Worm (Caenorhabditis elegans): ENCODE results near the gene srg-58.

The srg-58 gene

ce11 chrV:2730784-2731480 lies 28.4 kb downstream of the srg-58 start, which contains the start of gene dod-3:
Gene dod-3, minus strand, starts transcription at chrV:2731098.
- TF ChIP-seq pqm-1 (tag; optimal IDR thresholded peaks at IDR 0.05) (peak; percentile 67), fkh-2 (tag; optimal IDR thresholded peaks at IDR 0.05) (no peak), elt-2 (tag; optimal IDR thresholded peaks at IDR 0.05) (peak; percentile 95), nhr-12 (tag; optimal IDR thresholded peaks at IDR 0.05) (no peak), unc-62 (GFP tag; optimal IDR thresholded peaks at IDR 0.05) (no peak), ama-1 (optimal IDR thresholded peaks at IDR 0.05) (peak; percentile 70), elt-3 (tag; optimal IDR thresholded peaks at IDR 0.05) (no peak), mdl-1 (tag; optimal IDR thresholded peaks at IDR 0.05) (no peak), ztf-4 (tag; optimal IDR thresholded peaks at IDR 0.05) (no peak), skn-1 (tag; optimal IDR thresholded peaks at IDR 0.05) (no peak), jun-1 (tag; optimal IDR thresholded peaks at IDR 0.05) (no peak)

ce11 chrV:2728236-2728635 lies 31.1 kb downstream of the srg-58 start, which contains the start of gene str-33:
Gene str-33, plus strand, starts transcription at chrV:2728536.
- TF ChIP-seq mdl-1 (tag; optimal IDR thresholded peaks at IDR 0.05) (no peak), elt-3 (tag; optimal IDR thresholded peaks at IDR 0.05) (no peak), nhr-25 (tag; optimal IDR thresholded peaks at IDR 0.05) (no peak), egl-5 (tag; optimal IDR thresholded peaks at IDR 0.05) (no peak), nhr-12 (tag; optimal IDR thresholded peaks at IDR 0.05) (no peak), ceh-9 (tag; optimal IDR thresholded peaks at IDR 0.05) (no peak), nhr-43 (tag; optimal IDR thresholded peaks at IDR 0.05; ENCODE audit: poor library complexity, severe bottlenecking) (no peak), ama-1 (optimal IDR thresholded peaks at IDR 0.05) (no peak)

DNA sequence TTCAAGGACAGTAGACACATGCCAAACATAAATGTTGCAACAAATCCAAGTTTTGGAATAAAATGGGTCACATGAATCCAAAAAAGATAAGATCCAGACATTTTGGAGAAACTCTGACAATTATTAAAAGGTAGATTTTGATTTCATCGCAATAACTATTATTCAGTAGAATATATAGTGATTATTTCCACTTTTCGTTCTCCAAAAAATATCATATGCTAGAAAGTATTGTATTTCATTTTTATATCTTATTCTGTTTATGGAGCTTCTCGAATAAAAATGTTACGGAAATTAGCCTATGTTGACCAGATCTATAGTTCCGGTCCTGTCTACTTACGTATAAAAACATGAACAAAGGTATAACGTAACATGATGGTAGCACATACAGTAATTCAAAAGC lies 32.3 kb downstream of the srg-58 start, which contains the start of gene str-13:
str-13 (minus strand) TSS at position 101 of the 400 bp plus-strand sequence.
- TF ChIP-seq ceh-9 (tag; optimal IDR thresholded peaks at IDR 0.05) (no peak), pha-4 (tag; optimal IDR thresholded peaks at IDR 0.05) (no peak), elt-1 (tag; optimal IDR thresholded peaks at IDR 0.05) (no peak), lin-39 (tag; optimal IDR thresholded peaks at IDR 0.05) (no peak), fos-1 (tag; optimal IDR thresholded peaks at IDR 0.05) (no peak), eor-1 (tag; optimal IDR thresholded peaks at IDR 0.05) (no peak), unc-39 (tag; optimal IDR thresholded peaks at IDR 0.05) (no peak), nhr-77 (tag; optimal IDR thresholded peaks at IDR 0.05) (no peak), daf-12 (tag; optimal IDR thresholded peaks at IDR 0.05) (no peak), nhr-43 (tag; optimal IDR thresholded peaks at IDR 0.05; ENCODE audit: poor library complexity, severe bottlenecking) (no peak), snpc-4 (tag; optimal IDR thresholded peaks at IDR 0.05) (no peak)

- TF ChIP-seq elt-3 (tag; optimal IDR thresholded peaks at IDR 0.05), result no peak
- no peak for TF ChIP-seq nhr-23 (tag; optimal IDR thresholded peaks at IDR 0.05)
- no peak for TF ChIP-seq ceh-9 (tag; optimal IDR thresholded peaks at IDR 0.05)
- TF ChIP-seq eor-1 (tag; optimal IDR thresholded peaks at IDR 0.05), result no peak
- no peak for TF ChIP-seq nhr-77 (tag; optimal IDR thresholded peaks at IDR 0.05)
- no peak for TF ChIP-seq egl-27 (tag; optimal IDR thresholded peaks at IDR 0.05)
- TF ChIP-seq egl-5 (tag; optimal IDR thresholded peaks at IDR 0.05), result no peak
- TF ChIP-seq ceh-28 (tag; optimal IDR thresholded peaks at IDR 0.05), result no peak
- TF ChIP-seq hmg-11 (tag; optimal IDR thresholded peaks at IDR 0.05), result no peak
- no peak for TF ChIP-seq fkh-2 (tag; optimal IDR thresholded peaks at IDR 0.05)
- TF ChIP-seq elt-1 (tag; optimal IDR thresholded peaks at IDR 0.05), result no peak
- TF ChIP-seq unc-39 (tag; optimal IDR thresholded peaks at IDR 0.05), result no peak
- no peak for TF ChIP-seq skn-1 (tag; optimal IDR thresholded peaks at IDR 0.05)
Observed at ce11 chrV:2725225-2725624, 34.1 kb downstream of the srg-58 start, which contains the start of gene srg-59. Gene srg-59, minus strand, starts transcription at chrV:2725325.

ce11 chrV:2722555-2722954 lies 36.8 kb downstream of the srg-58 start, which contains the start of gene srg-60:
Gene srg-60, minus strand, starts transcription at chrV:2722655.
- no peak for TF ChIP-seq pqm-1 (tag; optimal IDR thresholded peaks at IDR 0.05)
- no peak for TF ChIP-seq ztf-11 (tag; optimal IDR thresholded peaks at IDR 0.05)
- TF ChIP-seq pha-4 (tag; optimal IDR thresholded peaks at IDR 0.05), result no peak
- TF ChIP-seq egl-5 (tag; optimal IDR thresholded peaks at IDR 0.05), result no peak
- TF ChIP-seq nhr-43 (tag; optimal IDR thresholded peaks at IDR 0.05; ENCODE audit: poor library complexity, severe bottlenecking), result no peak
- no peak for TF ChIP-seq nhr-11 (tag; optimal IDR thresholded peaks at IDR 0.05)

ce11 chrV:2720763-2721162 lies 38.6 kb downstream of the srg-58 start, which contains the start of gene srt-27:
Gene srt-27, minus strand, starts transcription at chrV:2720863.
- TF ChIP-seq nhr-11 (tag; optimal IDR thresholded peaks at IDR 0.05), result no peak
- TF ChIP-seq elt-3 (tag; optimal IDR thresholded peaks at IDR 0.05), result no peak
- no peak for TF ChIP-seq lin-15B (tag; optimal IDR thresholded peaks at IDR 0.05)
- TF ChIP-seq fkh-2 (tag; optimal IDR thresholded peaks at IDR 0.05), result no peak
- no peak for TF ChIP-seq nhr-76 (tag; optimal IDR thresholded peaks at IDR 0.05)
- no peak for TF ChIP-seq ama-1 (optimal IDR thresholded peaks at IDR 0.05)
- no peak for TF ChIP-seq ztf-4 (tag; optimal IDR thresholded peaks at IDR 0.05)
- no peak for TF ChIP-seq unc-62 (GFP tag; optimal IDR thresholded peaks at IDR 0.05)
- TF ChIP-seq sea-2 (GFP tag; optimal IDR thresholded peaks at IDR 0.05), result no peak

Measured in whole organism, L3 larva.